Worm (Caenorhabditis elegans): ENCODE data around the gene C03H5.7.

- no peak for TF ChIP-seq unc-55 (GFP tag; optimal IDR thresholded peaks at IDR 0.05)
- no peak for TF ChIP-seq ama-1 (optimal IDR thresholded peaks at IDR 0.05)
- TF ChIP-seq nhr-232 (tag; optimal IDR thresholded peaks at IDR 0.05) = no peak
- TF ChIP-seq gmeb-2 (tag; optimal IDR thresholded peaks at IDR 0.05) = no peak
- no peak for TF ChIP-seq hlh-8 (tag; optimal IDR thresholded peaks at IDR 0.05)
- no peak for TF ChIP-seq lim-6 (tag; optimal IDR thresholded peaks at IDR 0.05)
- TF ChIP-seq unc-42 (tag; optimal IDR thresholded peaks at IDR 0.05) = no peak
- TF ChIP-seq mec-3 (tag; optimal IDR thresholded peaks at IDR 0.05; ENCODE audit: borderline replicate concordance) = no peak
- TF ChIP-seq fax-1 (tag; optimal IDR thresholded peaks at IDR 0.05) = no peak
- TF ChIP-seq unc-86 (tag; optimal IDR thresholded peaks at IDR 0.05) = no peak
- TF ChIP-seq dve-1 (tag; optimal IDR thresholded peaks at IDR 0.05) = no peak
- TF ChIP-seq pqm-1 (tag; optimal IDR thresholded peaks at IDR 0.05) = no peak
These were observed 5.2 kb downstream of the C03H5.7 start, which contains the start of gene C03H5.5 for ce11 chrII:385258-385657.
